Worm (Caenorhabditis elegans) whole organism, L4/young adult: Measurements from ENCODE around the gene gldi-4.

Experiments used
- dao-5 ChIP-seq: sonication (generic microtip); optimal IDR thresholded peaks from 2 replicates; lab custom pipeline; 2016; ENCODE audit warnings: missing genotype, missing genetic modification characterization, moderate library complexity, missing compliant biosample characterization
- him-1 ChIP-seq: sonication (generic microtip); optimal IDR thresholded peaks from 2 replicates; lab custom pipeline; 2016; ENCODE audit warnings: missing genotype, missing genetic modification reagents, missing genetic modification characterization, missing compliant biosample characterization

DNA sequence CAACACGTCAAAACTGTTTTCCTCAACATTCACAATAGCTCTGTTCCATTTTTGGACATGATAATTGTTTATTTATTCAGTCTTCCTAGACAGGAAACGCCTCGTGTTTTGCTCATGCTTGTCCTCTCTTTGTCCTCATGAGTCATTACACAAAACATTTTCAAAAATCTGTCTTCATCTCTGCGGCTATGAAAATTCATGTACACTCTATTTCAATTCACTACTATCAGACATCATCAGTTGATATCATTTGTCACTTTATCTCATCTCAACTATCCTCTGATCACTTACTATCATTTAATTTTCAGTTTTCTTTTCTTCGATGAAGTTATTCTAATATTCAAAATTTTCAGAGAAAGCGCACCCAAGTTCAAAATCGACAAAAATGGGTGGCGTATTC lies 6.4 kb downstream of the gldi-4 start, which contains the start of gene adah-1:
- TF ChIP-seq him-1 (no peak), dao-5 (no peak)
